Fruit fly (Drosophila melanogaster) whole organism, wandering third instar larva: ENCODE measurements around the gene Vha36-3.

Experiments used
- Dfd ChIP-seq: fragments of >200 bp; optimal IDR thresholded peaks from 2 replicates; lab custom pipeline; 2017; ENCODE audit warnings: missing biosample characterization, missing genetic modification characterization
- GATAd ChIP-seq: sonication (Bioruptor generic); optimal IDR thresholded peaks from 2 replicates; lab custom pipeline; 2016; ENCODE audit warnings: missing biosample characterization, missing genetic modification characterization
- dl ChIP-seq, 2 experiments: fragments of 175-275, 200-275 bp in 1 of 2; fragments of 200-275 bp in 1 of 2; sonication (Bioruptor generic); optimal IDR thresholded peaks; lab custom pipeline; 2018; ENCODE audit warnings: mild to moderate bottlenecking in 2 of 2, missing biosample characterization in 2 of 2, missing genetic modification characterization in 2 of 2, moderate library complexity in 2 of 2; ENCODE audit not compliant: partially characterized antibody in 2 of 2, insufficient read depth in 1 of 2
- h ChIP-seq: fragments of 200-800 bp; sonication (Bioruptor generic); optimal IDR thresholded peaks from 3 replicates; lab custom pipeline; 2016; ENCODE audit warnings: missing biosample characterization, mild to moderate bottlenecking, missing genetic modification characterization
- lola ChIP-seq: fragments of >200 bp; optimal IDR thresholded peaks from 2 replicates; lab custom pipeline; 2017; ENCODE audit warnings: missing biosample characterization, missing genetic modification characterization
- psq ChIP-seq: fragments of 200-800 bp; sonication (Bioruptor generic); optimal IDR thresholded peaks from 3 replicates; lab custom pipeline; 2017; ENCODE audit warnings: missing biosample characterization, mild to moderate bottlenecking, missing genetic modification characterization, moderate library complexity
- woc ChIP-seq: sonication (Bioruptor generic); optimal IDR thresholded peaks from 2 replicates; lab custom pipeline; 2016; ENCODE audit warnings: missing biosample characterization, mild to moderate bottlenecking, missing genetic modification characterization

dm6 chrX:2545328-2545758, 35.0 kb downstream of the Vha36-3 start, which contains the start of gene trol:
- TF ChIP-seq woc (GFP tag; lab: Kevin White, UChicago) (no peak), h (peak; percentile 45), lola (GFP tag; lab: Kevin White, UChicago) (no peak), GATAd (no peak), Dfd (GFP tag; lab: Kevin White, UChicago) (no peak), dl (GFP tag; optimal IDR thresholded peaks at IDR 0.05; lab: Kevin White, UChicago; ENCODE audit: insufficient read depth in 1 of 2, partially characterized antibody in 2 of 2) (peak in 1 of 2 experiments; percentile 65), psq (peak; percentile 30)
